Worm (Caenorhabditis elegans): ENCODE results near the gene ugt-19.

- TF ChIP-seq egl-5 (tag; optimal IDR thresholded peaks at IDR 0.05) (no peak), tbx-2 (tag; optimal IDR thresholded peaks at IDR 0.05) (no peak)
These were observed 20.1 kb downstream of the ugt-19 start for ce11 chrIV:6059702-6060101.
